Worm (Caenorhabditis elegans): ENCODE data around the gene F17E9.18.

F17E9.18 gene

ce11 chrIV:8301925-8302324 is 45.0 kb downstream of the F17E9.18 start (continued):
- TF ChIP-seq ztf-1 (GFP tag; conservative IDR thresholded peaks at IDR 0.05), result no peak
- TF ChIP-seq skn-1 (tag; optimal IDR thresholded peaks at IDR 0.05), result no peak
- TF ChIP-seq alr-1 (tag; optimal IDR thresholded peaks at IDR 0.05), result no peak
- no peak for TF ChIP-seq dmd-4 (tag; optimal IDR thresholded peaks at IDR 0.05)
- peak; percentile 45 for TF ChIP-seq sma-3 (GFP tag; optimal IDR thresholded peaks at IDR 0.05)
- TF ChIP-seq elt-3 (tag; optimal IDR thresholded peaks at IDR 0.05), result no peak

ce11 chrIV:8300468-8300867 is 46.5 kb downstream of the F17E9.18 start, which contains the start of gene F35H10.5:
Gene F35H10.5, plus strand, starts transcription at chrIV:8300768.
- TF ChIP-seq unc-62 (GFP tag; optimal IDR thresholded peaks at IDR 0.05) (no peak), lin-13 (GFP tag; optimal IDR thresholded peaks at IDR 0.05) (no peak), gmeb-1 (tag; optimal IDR thresholded peaks at IDR 0.05) (no peak), zag-1 (tag; optimal IDR thresholded peaks at IDR 0.05) (no peak), alr-1 (tag; optimal IDR thresholded peaks at IDR 0.05) (no peak), nhr-25 (tag; optimal IDR thresholded peaks at IDR 0.05) (no peak), unc-39 (tag; optimal IDR thresholded peaks at IDR 0.05) (no peak), dmd-4 (tag; optimal IDR thresholded peaks at IDR 0.05) (no peak), ama-1 (optimal IDR thresholded peaks at IDR 0.05) (no peak), egl-27 (tag; optimal IDR thresholded peaks at IDR 0.05) (no peak), C34F6.9 (tag; optimal IDR thresholded peaks at IDR 0.05) (no peak)

- TF ChIP-seq ama-1 (optimal IDR thresholded peaks at IDR 0.05) (no peak), sma-3 (GFP tag; optimal IDR thresholded peaks at IDR 0.05) (no peak)
Measured at ce11 chrIV:8299636-8300035, 47.3 kb downstream of the F17E9.18 start, which contains the start of gene F35H10.6. Gene F35H10.6, plus strand, starts transcription at chrIV:8299936.

ce11 chrIV:8297192-8297591 is 49.8 kb downstream of the F17E9.18 start, which contains the start of gene nprl-3:
Gene nprl-3, plus strand, starts transcription at chrIV:8297492.
- no peak for TF ChIP-seq nhr-23 (tag; optimal IDR thresholded peaks at IDR 0.05)
- no peak for TF ChIP-seq aly-2 (tag; optimal IDR thresholded peaks at IDR 0.05)
- no peak for TF ChIP-seq F13H6.1 (tag; optimal IDR thresholded peaks at IDR 0.05)

Data from whole organism, L2 larva.